Worm (Caenorhabditis elegans): ENCODE results near the gene C14A11.5.

ce11 chrX:2794324-2794723 lies 13.0 kb downstream of the C14A11.5 start:
- TF ChIP-seq C08G9.2 (tag; optimal IDR thresholded peaks at IDR 0.05) (no peak), ceh-34 (tag; optimal IDR thresholded peaks at IDR 0.05) (no peak), sox-4 (tag; optimal IDR thresholded peaks at IDR 0.05) (no peak), ceh-45 (GFP tag; IDR thresholded peaks at IDR 0.05) (no peak), ceh-9 (tag; optimal IDR thresholded peaks at IDR 0.05) (no peak), ahr-1 (tag; optimal IDR thresholded peaks at IDR 0.05) (no peak), ceh-30 (tag; optimal IDR thresholded peaks at IDR 0.05) (no peak)

Data from whole organism, late embryonic.